Worm (Caenorhabditis elegans) whole organism, young adult: Measurements from ENCODE around the gene ndua-12.
A peak's percentile ranks its signal among the peaks of the same experiment; 100 is the strongest.

Source experiments
- D2030.7 ChIP-seq: fragments of 200-800 bp; sonication (Bioruptor generic); IDR thresholded peaks from 2 replicates; pipeline ENCODE4 v1.3.6; 2022; ENCODE audit warnings: missing genetic modification reagents, missing genetic modification characterization, missing compliant biosample characterization
- F10E7.11 ChIP-seq: sonication (generic microtip); optimal IDR thresholded peaks from 2 replicates; lab custom pipeline; 2017; ENCODE audit warnings: mild to moderate bottlenecking, missing genetic modification characterization, moderate library complexity, missing compliant biosample characterization
- F49E8.2 ChIP-seq: sonication (generic microtip); optimal IDR thresholded peaks from 3 replicates; lab custom pipeline; 2017; ENCODE audit warnings: missing genetic modification characterization, mild to moderate bottlenecking, missing compliant biosample characterization, antibody characterized with exemption, moderate library complexity; ENCODE audit not compliant: insufficient read depth
- F52B5.7 ChIP-seq: sonication (generic microtip); optimal IDR thresholded peaks from 2 replicates; lab custom pipeline; 2016; ENCODE audit warnings: mild to moderate bottlenecking, missing genetic modification characterization, missing compliant biosample characterization
- F57C9.4 ChIP-seq: sonication (generic microtip); optimal IDR thresholded peaks from 2 replicates; lab custom pipeline; 2017; ENCODE audit warnings: mild to moderate bottlenecking, missing genetic modification characterization, missing compliant biosample characterization
- K11D2.4 ChIP-seq: fragments of 200-800 bp; sonication (Bioruptor generic); IDR thresholded peaks from 2 replicates; pipeline ENCODE4 v1.3.6; 2022; ENCODE audit warnings: missing genetic modification reagents, missing genetic modification characterization, missing compliant biosample characterization
- K12H6.12 ChIP-seq: fragments of 200-800 bp; sonication (Bioruptor generic); optimal IDR thresholded peaks from 2 replicates; lab custom pipeline; 2018; ENCODE audit warnings: mild to moderate bottlenecking, missing genetic modification characterization, missing compliant biosample characterization
- Y53F4B.3 ChIP-seq: fragments of 200-800 bp; sonication (Bioruptor generic); IDR thresholded peaks from 2 replicates; pipeline ENCODE4 v1.3.6; 2022; ENCODE audit warnings: missing genetic modification reagents, missing genetic modification characterization, missing compliant biosample characterization
- Y79H2A.3 ChIP-seq: fragments of 200-800 bp; sonication (Bioruptor generic); conservative IDR thresholded peaks from 2 replicates; pipeline ENCODE4 v1.3.6; 2022; ENCODE audit warnings: missing genetic modification reagents, missing genetic modification characterization, missing compliant biosample characterization
- Y95B8A.8 ChIP-seq: fragments of 200-800 bp; sonication (Bioruptor generic); IDR thresholded peaks from 2 replicates; pipeline ENCODE4 v1.3.6; 2022; ENCODE audit warnings: missing genetic modification reagents, missing genetic modification characterization, missing compliant biosample characterization
- aptf-2 ChIP-seq: fragments of 200-800 bp; sonication (Bioruptor generic); conservative IDR thresholded peaks from 2 replicates; pipeline ENCODE4 v1.3.6; 2022; ENCODE audit warnings: missing genetic modification reagents, missing genetic modification characterization, missing compliant biosample characterization
- attf-5 ChIP-seq: fragments of 200-800 bp; sonication (Bioruptor generic); optimal IDR thresholded peaks from 2 replicates; lab custom pipeline; 2018; ENCODE audit warnings: mild to moderate bottlenecking, missing genetic modification characterization, missing compliant biosample characterization
- attf-6 ChIP-seq: fragments of 200-800 bp; sonication (Bioruptor generic); IDR thresholded peaks from 2 replicates; pipeline ENCODE4 v1.3.6; 2022; ENCODE audit warnings: missing genetic modification reagents, missing genetic modification characterization, missing compliant biosample characterization
- ceh-100 ChIP-seq: fragments of 200-800 bp; sonication (Bioruptor generic); IDR thresholded peaks from 2 replicates; pipeline ENCODE4 v1.3.6; 2022; ENCODE audit warnings: missing genetic modification reagents, missing genetic modification characterization, missing compliant biosample characterization
- ceh-27 ChIP-seq: fragments of 200-800 bp; sonication (Bioruptor generic); optimal IDR thresholded peaks from 2 replicates; lab custom pipeline; 2018; ENCODE audit warnings: mild to moderate bottlenecking, missing genetic modification characterization, moderate library complexity, missing compliant biosample characterization
- ceh-40 ChIP-seq: fragments of 200-800 bp; sonication (Bioruptor generic); IDR thresholded peaks from 2 replicates; pipeline ENCODE4 v1.3.6; 2022; ENCODE audit warnings: missing genetic modification characterization, missing compliant biosample characterization
- ceh-91 ChIP-seq: fragments of 200-800 bp; sonication (Bioruptor generic); IDR thresholded peaks from 2 replicates; pipeline ENCODE4 v1.3.6; 2022; ENCODE audit warnings: missing genetic modification reagents, missing genetic modification characterization, missing compliant biosample characterization
- chd-7 ChIP-seq: sonication (generic microtip); optimal IDR thresholded peaks from 2 replicates; lab custom pipeline; 2016; ENCODE audit warnings: mild to moderate bottlenecking, missing genetic modification characterization, moderate library complexity, missing compliant biosample characterization
- dpl-1 ChIP-seq: fragments of 150-350 bp; optimal IDR thresholded peaks from 2 replicates; lab custom pipeline; 2014; ENCODE audit warnings: missing biosample characterization, missing genetic modification reagents, missing genetic modification characterization
- egl-44 ChIP-seq: fragments of 200-800 bp; sonication (Bioruptor generic); IDR thresholded peaks from 2 replicates; pipeline ENCODE4 v1.3.6; 2022; ENCODE audit warnings: missing genetic modification reagents, missing genetic modification characterization, missing compliant biosample characterization
- ets-4 ChIP-seq: fragments of 200-800 bp; sonication (Bioruptor generic); optimal IDR thresholded peaks from 2 replicates; lab custom pipeline; 2018; ENCODE audit warnings: mild to moderate bottlenecking, missing genetic modification characterization, missing compliant biosample characterization
- fkh-3 ChIP-seq: sonication (generic microtip); optimal IDR thresholded peaks from 2 replicates; lab custom pipeline; 2016; ENCODE audit warnings: mild to moderate bottlenecking, missing genetic modification characterization, missing compliant biosample characterization
- gei-17 ChIP-seq: fragments of 200-800 bp; sonication (Bioruptor generic); optimal IDR thresholded peaks from 2 replicates; lab custom pipeline; 2018; ENCODE audit warnings: mild to moderate bottlenecking, missing genetic modification characterization, missing compliant biosample characterization
- hlh-26 ChIP-seq: fragments of 200-800 bp; sonication (Bioruptor generic); conservative IDR thresholded peaks from 2 replicates; pipeline ENCODE4 v1.3.6; 2022; ENCODE audit warnings: missing genetic modification reagents, missing genetic modification characterization, missing compliant biosample characterization
- let-526 ChIP-seq: fragments of 200-800 bp; sonication (Bioruptor generic); IDR thresholded peaks from 2 replicates; pipeline ENCODE4 v1.3.6; 2022; ENCODE audit warnings: missing genetic modification reagents, missing genetic modification characterization, missing compliant biosample characterization
- lin-54 ChIP-seq: fragments of 200-800 bp; sonication (Bioruptor generic); optimal IDR thresholded peaks from 2 replicates; lab custom pipeline; 2018; ENCODE audit warnings: mild to moderate bottlenecking, missing genetic modification characterization, missing compliant biosample characterization
- lir-1 ChIP-seq: fragments of 200-800 bp; sonication (Bioruptor generic); conservative IDR thresholded peaks from 2 replicates; pipeline ENCODE4 v1.3.6; 2022; ENCODE audit warnings: missing genetic modification reagents, missing genetic modification characterization, missing compliant biosample characterization
- madf-3 ChIP-seq: fragments of 200-800 bp; sonication (Bioruptor generic); IDR thresholded peaks from 2 replicates; pipeline ENCODE4 v1.3.6; 2022; ENCODE audit warnings: missing genetic modification reagents, missing genetic modification characterization, missing compliant biosample characterization
- madf-8 ChIP-seq: fragments of 200-800 bp; sonication (Bioruptor generic); conservative IDR thresholded peaks from 2 replicates; pipeline ENCODE4 v1.3.6; 2022; ENCODE audit warnings: missing genetic modification reagents, missing genetic modification characterization, missing compliant biosample characterization
- mcd-1 ChIP-seq: fragments of 200-800 bp; sonication (Bioruptor generic); IDR thresholded peaks from 2 replicates; pipeline ENCODE4 v1.3.6; 2022; ENCODE audit warnings: missing genetic modification reagents, missing genetic modification characterization, missing compliant biosample characterization
- mel-28 ChIP-seq: sonication (generic microtip); optimal IDR thresholded peaks from 2 replicates; lab custom pipeline; 2016; ENCODE audit warnings: borderline replicate concordance, mild to moderate bottlenecking, missing genetic modification characterization, missing compliant biosample characterization
- mes-4 ChIP-seq: sonication (generic microtip); optimal IDR thresholded peaks from 2 replicates; lab custom pipeline; 2016; ENCODE audit warnings: missing genotype, missing genetic modification characterization, missing compliant biosample characterization
- nhr-90 ChIP-seq: sonication (generic microtip); optimal IDR thresholded peaks from 2 replicates; lab custom pipeline; 2016; ENCODE audit warnings: missing genotype, mild to moderate bottlenecking, missing genetic modification characterization, missing compliant biosample characterization
- repo-1 ChIP-seq: sonication (generic microtip); optimal IDR thresholded peaks from 2 replicates; lab custom pipeline; 2017; ENCODE audit warnings: mild to moderate bottlenecking, missing genetic modification characterization, missing compliant biosample characterization
- rpc-1 ChIP-seq, 2 experiments: fragments of 150-350 bp in 1 of 2; sonication (generic microtip) in 1 of 2; optimal IDR thresholded peaks; 2 replicates each; lab custom pipeline; 2014 to 2018; ENCODE audit warnings: missing biosample characterization in 1 of 2, missing genetic modification characterization in 1 of 2, missing genetic modification reagents in 1 of 2, missing genotype in 1 of 2
- sea-2 ChIP-seq: fragments of 200-800 bp; sonication (Bioruptor generic); IDR thresholded peaks from 2 replicates; pipeline ENCODE4 v1.3.6; 2022; ENCODE audit warnings: missing genetic modification characterization, missing compliant biosample characterization
- snpc-1.1 ChIP-seq: sonication (generic microtip); optimal IDR thresholded peaks from 2 replicates; lab custom pipeline; 2017; ENCODE audit warnings: missing genetic modification characterization, mild to moderate bottlenecking, missing compliant biosample characterization, antibody characterized with exemption, moderate library complexity, missing genotype, missing genetic modification reagents; ENCODE audit not compliant: insufficient read depth
- snpc-1.3 ChIP-seq: sonication (generic microtip); optimal IDR thresholded peaks from 2 replicates; lab custom pipeline; 2017; ENCODE audit warnings: missing genetic modification characterization, mild to moderate bottlenecking, missing compliant biosample characterization, antibody characterized with exemption, moderate library complexity, missing genotype, missing genetic modification reagents; ENCODE audit not compliant: insufficient read depth
- snpc-4 ChIP-seq, 5 experiments: fragments of 150-350 bp in 1 of 5; sonication (generic microtip) in 4 of 5; optimal IDR thresholded peaks; 2 replicates each; lab custom pipeline; 2014 to 2018; ENCODE audit warnings: missing genetic modification characterization in 5 of 5, missing biosample characterization in 3 of 5, antibody characterized with exemption in 2 of 5, mild to moderate bottlenecking in 2 of 5, missing compliant biosample characterization in 2 of 5, missing genotype in 2 of 5, moderate library complexity in 2 of 5, missing genetic modification reagents in 1 of 5
- somi-1 ChIP-seq: fragments of 200-800 bp; sonication (Bioruptor generic); optimal IDR thresholded peaks from 2 replicates; lab custom pipeline; 2018; ENCODE audit warnings: mild to moderate bottlenecking, missing genetic modification characterization, missing compliant biosample characterization
- tlf-1 ChIP-seq: fragments of 200-800 bp; sonication (Bioruptor generic); optimal IDR thresholded peaks from 2 replicates; lab custom pipeline; 2018; ENCODE audit warnings: mild to moderate bottlenecking, missing genetic modification characterization, missing compliant biosample characterization
- zim-3 ChIP-seq: sonication (generic microtip); optimal IDR thresholded peaks from 2 replicates; lab custom pipeline; 2017; ENCODE audit warnings: mild to moderate bottlenecking, missing genetic modification characterization, moderate library complexity, missing compliant biosample characterization
- ztf-3 ChIP-seq: fragments of 200-800 bp; sonication (Bioruptor generic); optimal IDR thresholded peaks from 2 replicates; lab custom pipeline; 2018; ENCODE audit warnings: mild to moderate bottlenecking, missing genetic modification characterization, missing compliant biosample characterization
- ztf-6 ChIP-seq: fragments of 200-800 bp; sonication (Bioruptor generic); IDR thresholded peaks from 2 replicates; pipeline ENCODE4 v1.3.6; 2022; ENCODE audit warnings: missing genetic modification reagents, missing genetic modification characterization, missing compliant biosample characterization

Gene ndua-12

DNA sequence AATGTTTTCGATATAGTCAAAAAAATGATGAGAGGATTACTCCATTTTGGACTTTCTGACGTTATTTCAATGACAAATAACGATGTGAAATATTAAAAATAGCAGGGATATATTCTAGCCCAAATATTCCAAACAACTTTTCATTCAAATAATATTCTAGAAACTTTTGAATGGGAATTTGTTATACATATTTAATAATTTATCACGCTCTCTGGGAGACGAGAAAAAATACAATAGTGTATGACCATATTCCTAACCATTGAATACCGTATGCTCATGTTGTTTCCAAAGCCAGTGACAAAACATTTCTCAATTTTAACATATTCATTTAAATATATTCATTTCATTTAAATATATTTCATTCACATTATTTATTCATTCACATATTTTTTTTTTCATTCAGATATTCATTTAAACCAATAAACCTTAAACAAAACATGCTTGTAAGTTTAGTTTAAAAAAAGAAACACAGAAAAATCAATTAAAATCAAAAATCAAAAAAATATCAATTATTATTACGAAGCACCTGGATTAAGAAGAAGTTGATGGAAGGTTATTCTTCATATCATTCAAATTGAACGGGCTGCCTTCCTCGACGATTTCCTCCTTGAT lies 9.9 kb downstream of the ndua-12 start (continued):
- no peak for TF ChIP-seq F10E7.11 (tag; lab: Kevin White, UChicago)
- TF ChIP-seq ceh-91 = no peak
- TF ChIP-seq ceh-40 = 0 out of 2 replicates have a peak, but pooled peaks have one; percentile 56
- TF ChIP-seq nhr-90 (tag; lab: Kevin White, UChicago) = no peak
- TF ChIP-seq F57C9.4 (tag; lab: Kevin White, UChicago) = no peak
- no peak for TF ChIP-seq sea-2 (GFP tag; lab: Robert Waterston, UW)
- no peak for TF ChIP-seq mes-4 (tag; lab: Kevin White, UChicago)
- TF ChIP-seq lin-54 (GFP tag; lab: Kevin White, UChicago) = peak; percentile 31
- TF ChIP-seq ceh-27 (GFP tag; lab: Kevin White, UChicago) = no peak
- TF ChIP-seq fkh-3 (tag; lab: Kevin White, UChicago) = no peak
- TF ChIP-seq attf-5 (GFP tag; lab: Kevin White, UChicago) = peak; percentile 67
- TF ChIP-seq F52B5.7 (tag; lab: Kevin White, UChicago) = no peak
- TF ChIP-seq K12H6.12 = no peak
- TF ChIP-seq Y53F4B.3 (GFP tag; lab: Robert Waterston, UW) = no peak
- TF ChIP-seq lir-1 (GFP tag; lab: Robert Waterston, UW) = 0 out of 2 replicates have a peak, but pooled peaks have one; percentile 34
- no peak for TF ChIP-seq hlh-26
- TF ChIP-seq aptf-2 (GFP tag; lab: Robert Waterston, UW) = no peak
- peak; percentile 24 for TF ChIP-seq repo-1 (tag; lab: Kevin White, UChicago)
- TF ChIP-seq F49E8.2 (tag; lab: Kevin White, UChicago) = no peak
- TF ChIP-seq egl-44 = peak; percentile 65; the same call in 1 of the 2 replicates
- no peak for TF ChIP-seq zim-3 (tag; lab: Kevin White, UChicago)
- TF ChIP-seq gei-17 (GFP tag; lab: Kevin White, UChicago) = peak; percentile 20
- no peak for TF ChIP-seq dpl-1
- no peak for TF ChIP-seq snpc-1.1
- TF ChIP-seq Y79H2A.3 (GFP tag; lab: Robert Waterston, UW) = peak; percentile 67
- TF ChIP-seq snpc-4 (GFP tag; optimal IDR thresholded peaks at IDR 0.05; lab: Kevin White, UChicago) = no peak
- no peak for TF ChIP-seq snpc-4 (tag; optimal IDR thresholded peaks at IDR 0.05; lab: Kevin White, UChicago)
- TF ChIP-seq ets-4 (GFP tag; lab: Kevin White, UChicago) = peak; percentile 63
- peak; percentile 55 for TF ChIP-seq K11D2.4
- peak; percentile 88 for TF ChIP-seq tlf-1 (GFP tag; lab: Kevin White, UChicago)
- TF ChIP-seq mel-28 (tag; lab: Kevin White, UChicago) = peak; percentile 32
- TF ChIP-seq chd-7 (tag; lab: Kevin White, UChicago) = peak; percentile 48
- no peak for TF ChIP-seq snpc-1.3 (tag; lab: Kevin White, UChicago)
- peak; percentile 60; the same call in 1 of the 2 replicates for TF ChIP-seq madf-3 (GFP tag; lab: Robert Waterston, UW)
- TF ChIP-seq ztf-6 = no peak
- no peak for TF ChIP-seq somi-1 (GFP tag; lab: Kevin White, UChicago)
- peak; percentile 77 for TF ChIP-seq Y95B8A.8 (GFP tag; lab: Robert Waterston, UW)
- TF ChIP-seq rpc-1 (optimal IDR thresholded peaks at IDR 0.05; lab: Kevin White, UChicago) = no peak
- TF ChIP-seq rpc-1 (tag; optimal IDR thresholded peaks at IDR 0.05; lab: Kevin White, UChicago) = no peak
- TF ChIP-seq ztf-3 = peak; percentile 26
- TF ChIP-seq mcd-1 (GFP tag; lab: Robert Waterston, UW) = no peak
- 0 out of 2 replicates have a peak, but pooled peaks have one; percentile 49 for TF ChIP-seq let-526 (GFP tag; lab: Robert Waterston, UW)
- no peak for TF ChIP-seq ceh-100
- TF ChIP-seq D2030.7 (GFP tag; lab: Robert Waterston, UW) = no peak
- no peak for TF ChIP-seq madf-8 (GFP tag; lab: Robert Waterston, UW)
- TF ChIP-seq attf-6 (GFP tag; lab: Robert Waterston, UW) = no peak
- TF ChIP-seq, all 124 proteins: peak for 33
